Worm (Caenorhabditis elegans) whole organism, L2 larva: ENCODE results near the gene dpy-31.
A peak's percentile ranks its signal among the peaks of the same experiment; 100 is the strongest.

Experiments used
- C34F6.9 ChIP-seq: fragments of 150-350 bp; optimal IDR thresholded peaks from 2 replicates; lab custom pipeline; 2014; ENCODE audit warnings: missing biosample characterization, missing genetic modification characterization
- F13H6.1 ChIP-seq: sonication (generic microtip); optimal IDR thresholded peaks from 2 replicates; lab custom pipeline; 2016; ENCODE audit warnings: missing genetic modification characterization, missing compliant biosample characterization
- R02D3.7 ChIP-seq: fragments of 150-350 bp; optimal IDR thresholded peaks from 2 replicates; lab custom pipeline; 2014; ENCODE audit warnings: missing biosample characterization, missing genetic modification characterization
- Y55F3AM.14 ChIP-seq: fragments of 200-800 bp; sonication (Bioruptor generic); optimal IDR thresholded peaks from 2 replicates; lab custom pipeline; 2018; ENCODE audit warnings: mild to moderate bottlenecking, missing genetic modification characterization, missing compliant biosample characterization
- ZK546.5 ChIP-seq: sonication (generic microtip); optimal IDR thresholded peaks from 2 replicates; lab custom pipeline; 2017; ENCODE audit warnings: missing biosample characterization, missing genetic modification characterization
- alr-1 ChIP-seq: fragments of 150-350 bp; optimal IDR thresholded peaks from 2 replicates; lab custom pipeline; 2014; ENCODE audit warnings: missing biosample characterization, missing genetic modification characterization
- aly-2 ChIP-seq: fragments of 150-350 bp; optimal IDR thresholded peaks from 2 replicates; lab custom pipeline; 2014; ENCODE audit warnings: missing biosample characterization, missing genetic modification characterization
- ama-1 ChIP-seq: fragments of 150-350 bp; optimal IDR thresholded peaks from 2 replicates; lab custom pipeline; 2018; ENCODE audit warnings: inconsistent platforms
- blmp-1 ChIP-seq: sonication (generic microtip); optimal IDR thresholded peaks from 2 replicates; lab custom pipeline; 2017; ENCODE audit warnings: missing genetic modification characterization, mild to moderate bottlenecking, missing compliant biosample characterization, antibody characterized with exemption, moderate library complexity; ENCODE audit not compliant: insufficient read depth
- ceh-16 ChIP-seq: fragments of 150-350 bp; optimal IDR thresholded peaks from 2 replicates; lab custom pipeline; 2014; ENCODE audit warnings: missing biosample characterization, missing genetic modification characterization
- ceh-82 ChIP-seq: fragments of 150-350 bp; optimal IDR thresholded peaks from 2 replicates; lab custom pipeline; 2014; ENCODE audit warnings: missing biosample characterization, missing genetic modification characterization
- crh-2 ChIP-seq: sonication (generic microtip); optimal IDR thresholded peaks from 2 replicates; lab custom pipeline; 2017; ENCODE audit warnings: missing biosample characterization, missing genetic modification characterization
- dmd-4 ChIP-seq: sonication (generic microtip); optimal IDR thresholded peaks from 2 replicates; lab custom pipeline; 2017; ENCODE audit warnings: missing biosample characterization, missing genetic modification characterization
- egl-27 ChIP-seq: sonication (generic microtip); optimal IDR thresholded peaks from 3 replicates; lab custom pipeline; 2017; ENCODE audit warnings: missing biosample characterization, missing genetic modification reagents, missing genetic modification characterization
- elt-1 ChIP-seq: fragments of 150-350 bp; optimal IDR thresholded peaks from 2 replicates; lab custom pipeline; 2014; ENCODE audit warnings: missing biosample characterization, missing genetic modification characterization
- elt-3 ChIP-seq: sonication (generic microtip); optimal IDR thresholded peaks from 2 replicates; lab custom pipeline; 2017; ENCODE audit warnings: missing biosample characterization, missing genetic modification characterization
- fos-1 ChIP-seq: fragments of 150-350 bp; optimal IDR thresholded peaks from 2 replicates; lab custom pipeline; 2014; ENCODE audit warnings: missing biosample characterization, missing genetic modification characterization
- gmeb-1 ChIP-seq: fragments of 150-350 bp; optimal IDR thresholded peaks from 2 replicates; lab custom pipeline; 2014; ENCODE audit warnings: missing biosample characterization, missing genetic modification characterization
- lin-11 ChIP-seq: fragments of 150-350 bp; sonication (generic microtip); optimal IDR thresholded peaks from 2 replicates; lab custom pipeline; 2014; ENCODE audit warnings: missing biosample characterization, missing genetic modification characterization, inconsistent platforms, mixed read lengths
- lin-13 ChIP-seq: fragments of 150-350 bp; optimal IDR thresholded peaks from 2 replicates; lab custom pipeline; 2014; ENCODE audit warnings: missing biosample characterization, missing genetic modification reagents, missing genetic modification characterization
- lin-39 ChIP-seq: fragments of 150-350 bp; optimal IDR thresholded peaks from 2 replicates; lab custom pipeline; 2014; ENCODE audit warnings: missing biosample characterization, missing genetic modification reagents, missing genetic modification characterization
- lsy-2 ChIP-seq, 2 experiments: fragments of 150-350 bp in 1 of 2; sonication (generic microtip) in 1 of 2; optimal IDR thresholded peaks; 2 replicates each; lab custom pipeline; 2014 to 2017; ENCODE audit warnings: missing biosample characterization in 2 of 2, missing genetic modification characterization in 2 of 2
- mab-5 ChIP-seq: fragments of 150-350 bp; optimal IDR thresholded peaks from 2 replicates; lab custom pipeline; 2014; ENCODE audit warnings: missing biosample characterization, missing genetic modification characterization
- mbf-1 ChIP-seq: sonication (generic microtip); optimal IDR thresholded peaks from 2 replicates; lab custom pipeline; 2017; ENCODE audit warnings: missing biosample characterization, missing genetic modification characterization
- mdl-1 ChIP-seq, 2 experiments: fragments of 150-350 bp in 1 of 2; sonication (generic microtip) in 1 of 2; optimal IDR thresholded peaks; 2 replicates each; lab custom pipeline; 2017; ENCODE audit warnings: missing biosample characterization in 2 of 2, missing genetic modification characterization in 2 of 2
- nhr-10 ChIP-seq: sonication (generic microtip); optimal IDR thresholded peaks from 2 replicates; lab custom pipeline; 2017; ENCODE audit warnings: missing biosample characterization, missing genetic modification characterization
- nhr-11 ChIP-seq: fragments of 150-350 bp; optimal IDR thresholded peaks from 2 replicates; lab custom pipeline; 2014; ENCODE audit warnings: missing biosample characterization, missing genetic modification characterization
- nhr-12 ChIP-seq: fragments of 150-350 bp; optimal IDR thresholded peaks from 2 replicates; lab custom pipeline; 2014; ENCODE audit warnings: missing biosample characterization, missing genetic modification characterization
- nhr-129 ChIP-seq: fragments of 150-350 bp; optimal IDR thresholded peaks from 2 replicates; lab custom pipeline; 2014; ENCODE audit warnings: missing biosample characterization, missing genetic modification characterization
- nhr-21 ChIP-seq: fragments of 150-350 bp; optimal IDR thresholded peaks from 2 replicates; lab custom pipeline; 2014; ENCODE audit warnings: missing biosample characterization, missing genetic modification characterization
- nhr-23 ChIP-seq: fragments of 150-350 bp; optimal IDR thresholded peaks from 2 replicates; lab custom pipeline; 2014; ENCODE audit warnings: missing biosample characterization, missing genetic modification reagents, missing genetic modification characterization
- nhr-237 ChIP-seq: fragments of 150-350 bp; optimal IDR thresholded peaks from 2 replicates; lab custom pipeline; 2014; ENCODE audit warnings: missing biosample characterization, missing genetic modification characterization
- nhr-25 ChIP-seq: fragments of 150-350 bp; sonication (generic microtip); optimal IDR thresholded peaks from 3 replicates; lab custom pipeline; 2014; ENCODE audit warnings: missing biosample characterization, missing genetic modification characterization
- nhr-6 ChIP-seq: fragments of 150-350 bp; optimal IDR thresholded peaks from 2 replicates; lab custom pipeline; 2014; ENCODE audit warnings: missing biosample characterization, missing genetic modification characterization
- nhr-77 ChIP-seq: fragments of 150-350 bp; optimal IDR thresholded peaks from 2 replicates; lab custom pipeline; 2014; ENCODE audit warnings: missing biosample characterization, missing genetic modification characterization
- peb-1 ChIP-seq: fragments of 150-350 bp; optimal IDR thresholded peaks from 2 replicates; lab custom pipeline; 2014; ENCODE audit warnings: missing biosample characterization, missing genetic modification characterization
- skn-1 ChIP-seq: sonication (generic microtip); optimal IDR thresholded peaks from 2 replicates; lab custom pipeline; 2017; ENCODE audit warnings: missing biosample characterization, missing genetic modification characterization
- sma-3 ChIP-seq: sonication (generic microtip); optimal IDR thresholded peaks from 2 replicates; lab custom pipeline; 2016; ENCODE audit warnings: missing genetic modification reagents, missing genetic modification characterization, missing compliant biosample characterization
- sma-9 ChIP-seq, 2 experiments: fragments of 150-350 bp in 1 of 2; sonication (generic microtip) in 1 of 2; optimal IDR thresholded peaks; 2 replicates each; lab custom pipeline; 2014 to 2016; ENCODE audit warnings: missing genetic modification characterization in 2 of 2, mild to moderate bottlenecking in 1 of 2, missing biosample characterization in 1 of 2, missing compliant biosample characterization in 1 of 2, missing genetic modification reagents in 1 of 2, moderate library complexity in 1 of 2
- snpc-4 ChIP-seq: fragments of 150-350 bp; optimal IDR thresholded peaks from 2 replicates; lab custom pipeline; 2014; ENCODE audit warnings: missing biosample characterization, missing genetic modification characterization
- unc-39 ChIP-seq: fragments of 150-350 bp; optimal IDR thresholded peaks from 2 replicates; lab custom pipeline; 2014; ENCODE audit warnings: missing biosample characterization, missing genetic modification characterization
- unc-55 ChIP-seq: fragments of 150-350 bp; sonication (generic microtip); optimal IDR thresholded peaks from 3 replicates; lab custom pipeline; 2014; ENCODE audit warnings: missing biosample characterization, missing genetic modification reagents, missing genetic modification characterization
- unc-62 ChIP-seq: fragments of 150-350 bp; optimal IDR thresholded peaks from 2 replicates; lab custom pipeline; 2014; ENCODE audit warnings: missing biosample characterization, missing genetic modification reagents, missing genetic modification characterization
- zag-1 ChIP-seq: fragments of 150-350 bp; optimal IDR thresholded peaks from 2 replicates; lab custom pipeline; 2014; ENCODE audit warnings: missing biosample characterization, missing genetic modification characterization
- ztf-1 ChIP-seq: fragments of 200-800 bp; sonication (Bioruptor generic); conservative IDR thresholded peaks from 2 replicates; pipeline ENCODE4 v1.3.6; 2022; ENCODE audit warnings: missing genetic modification characterization, missing compliant biosample characterization
- ztf-11 ChIP-seq: sonication (generic microtip); optimal IDR thresholded peaks from 2 replicates; lab custom pipeline; 2017; ENCODE audit warnings: missing biosample characterization, missing genetic modification characterization
- ztf-4 ChIP-seq: fragments of 150-350 bp; optimal IDR thresholded peaks from 2 replicates; lab custom pipeline; 2014; ENCODE audit warnings: missing biosample characterization, missing genetic modification characterization

The dpy-31 gene

ce11 chrIII:7203130-7203775 lies 1.2 kb downstream of the dpy-31 start:
- TF ChIP-seq sma-9 (GFP tag; optimal IDR thresholded peaks at IDR 0.05; lab: Kevin White, UChicago) (peak; percentile 50), sma-9 (tag; optimal IDR thresholded peaks at IDR 0.05; lab: Kevin White, UChicago) (no peak), nhr-21 (tag; lab: Kevin White, UChicago) (peak; percentile 65), ztf-1 (GFP tag; lab: Robert Waterston, UW) (no peak), sma-3 (GFP tag; lab: Kevin White, UChicago) (peak; percentile 27), blmp-1 (peak; percentile 6), fos-1 (tag; lab: Kevin White, UChicago) (peak; percentile 42), ztf-4 (tag; lab: Kevin White, UChicago) (no peak), nhr-23 (tag; lab: Kevin White, UChicago) (no peak), nhr-25 (tag; lab: Kevin White, UChicago) (peak; percentile 67), unc-62 (no peak), zag-1 (tag; lab: Kevin White, UChicago) (no peak), lsy-2 (tag; optimal IDR thresholded peaks at IDR 0.05; lab: Kevin White, UChicago) (peak in 1 of 2 experiments; percentile 20), egl-27 (tag; lab: Kevin White, UChicago) (peak; percentile 75), F13H6.1 (tag; lab: Kevin White, UChicago) (no peak), dmd-4 (tag; lab: Kevin White, UChicago) (no peak), mbf-1 (no peak), gmeb-1 (tag; lab: Kevin White, UChicago) (peak; percentile 45)

ce11 chrIII:7207903-7208497 lies 6.0 kb downstream of the dpy-31 start, which contains the start of gene rpl-6:
Gene rpl-6 (plus strand): TSS chrIII:7208447.
- peak; percentile 58 for TF ChIP-seq nhr-6 (tag; lab: Kevin White, UChicago)
- no peak for TF ChIP-seq lin-39 (tag; lab: Kevin White, UChicago)
- TF ChIP-seq unc-39 (tag; lab: Kevin White, UChicago) = no peak
- TF ChIP-seq unc-62 = no peak
- TF ChIP-seq nhr-77 = peak; percentile 50
- no peak for TF ChIP-seq dmd-4 (tag; lab: Kevin White, UChicago)
- peak; percentile 41 for TF ChIP-seq ama-1 (lab: Kevin White, UChicago)
- TF ChIP-seq fos-1 (tag; lab: Kevin White, UChicago) = peak; percentile 77
- no peak for TF ChIP-seq elt-1 (tag; lab: Kevin White, UChicago)
- TF ChIP-seq nhr-237 = no peak
- TF ChIP-seq ztf-11 (tag; lab: Kevin White, UChicago) = no peak
- TF ChIP-seq nhr-10 (tag; lab: Kevin White, UChicago) = no peak
- peak; percentile 70 for TF ChIP-seq zag-1 (tag; lab: Kevin White, UChicago)
- peak; percentile 25 for TF ChIP-seq ceh-82 (tag; lab: Kevin White, UChicago)
- peak; percentile 86 for TF ChIP-seq sma-9 (GFP tag; optimal IDR thresholded peaks at IDR 0.05; lab: Kevin White, UChicago)
- no peak for TF ChIP-seq sma-9 (tag; optimal IDR thresholded peaks at IDR 0.05; lab: Kevin White, UChicago)
- peak; percentile 5 for TF ChIP-seq skn-1 (tag; lab: Kevin White, UChicago)
- peak; percentile 17 for TF ChIP-seq ceh-16 (tag; lab: Kevin White, UChicago)
- peak; percentile 91 for TF ChIP-seq sma-3 (GFP tag; lab: Kevin White, UChicago)
- TF ChIP-seq nhr-129 = peak; percentile 90
- TF ChIP-seq unc-55 = peak; percentile 99
- peak; percentile 76 for TF ChIP-seq egl-27 (tag; lab: Kevin White, UChicago)
- TF ChIP-seq R02D3.7 (tag; lab: Kevin White, UChicago) = peak; percentile 28
- TF ChIP-seq ztf-4 (tag; lab: Kevin White, UChicago) = peak; percentile 73
- TF ChIP-seq nhr-21 (tag; lab: Kevin White, UChicago) = peak; percentile 88
- TF ChIP-seq C34F6.9 (tag; lab: Kevin White, UChicago) = peak; percentile 92
- TF ChIP-seq mdl-1 (tag; optimal IDR thresholded peaks at IDR 0.05; lab: Kevin White, UChicago) = peak in 1 of 2 experiments; percentile 68
- peak; percentile 77 for TF ChIP-seq F13H6.1 (tag; lab: Kevin White, UChicago)
- TF ChIP-seq nhr-25 (tag; lab: Kevin White, UChicago) = peak; percentile 89
- no peak for TF ChIP-seq mbf-1
- TF ChIP-seq crh-2 = peak; percentile 95
- TF ChIP-seq peb-1 (tag; lab: Kevin White, UChicago) = no peak
- TF ChIP-seq mab-5 (tag; lab: Kevin White, UChicago) = peak; percentile 80
- no peak for TF ChIP-seq elt-3 (tag; lab: Kevin White, UChicago)
- TF ChIP-seq lin-11 = peak; percentile 94
- peak; percentile 85 for TF ChIP-seq ZK546.5 (tag; lab: Kevin White, UChicago)
- TF ChIP-seq alr-1 (tag; lab: Kevin White, UChicago) = no peak
- no peak for TF ChIP-seq nhr-12
- no peak for TF ChIP-seq Y55F3AM.14 (GFP tag; lab: Kevin White, UChicago)
- peak; percentile 98 to 100 for TF ChIP-seq lsy-2 (tag; optimal IDR thresholded peaks at IDR 0.05; lab: Kevin White, UChicago)
- TF ChIP-seq snpc-4 (tag; lab: Kevin White, UChicago) = peak; percentile 47
- no peak for TF ChIP-seq nhr-23 (tag; lab: Kevin White, UChicago)
- peak; percentile 89 for TF ChIP-seq gmeb-1 (tag; lab: Kevin White, UChicago)
- peak; percentile 72 for TF ChIP-seq blmp-1
- no peak for TF ChIP-seq nhr-11 (tag; lab: Kevin White, UChicago)
- TF ChIP-seq aly-2 (tag; lab: Kevin White, UChicago) = no peak
- TF ChIP-seq lin-13 = peak; percentile 93
- no peak for TF ChIP-seq ztf-1 (GFP tag; lab: Robert Waterston, UW)
